Worm (Caenorhabditis elegans) whole organism, L2 larva: ENCODE results near the gene lbp-3.

Source experiments
- ama-1 ChIP-seq: fragments of 150-350 bp; optimal IDR thresholded peaks from 2 replicates; lab custom pipeline; 2018; ENCODE audit warnings: inconsistent platforms
- ceh-16 ChIP-seq: fragments of 150-350 bp; optimal IDR thresholded peaks from 2 replicates; lab custom pipeline; 2014; ENCODE audit warnings: missing biosample characterization, missing genetic modification characterization
- lin-39 ChIP-seq: fragments of 150-350 bp; optimal IDR thresholded peaks from 2 replicates; lab custom pipeline; 2014; ENCODE audit warnings: missing biosample characterization, missing genetic modification reagents, missing genetic modification characterization
- nhr-237 ChIP-seq: fragments of 150-350 bp; optimal IDR thresholded peaks from 2 replicates; lab custom pipeline; 2014; ENCODE audit warnings: missing biosample characterization, missing genetic modification characterization
- snpc-4 ChIP-seq: fragments of 150-350 bp; optimal IDR thresholded peaks from 2 replicates; lab custom pipeline; 2014; ENCODE audit warnings: missing biosample characterization, missing genetic modification characterization
- ztf-1 ChIP-seq: fragments of 200-800 bp; sonication (Bioruptor generic); conservative IDR thresholded peaks from 2 replicates; pipeline ENCODE4 v1.3.6; 2022; ENCODE audit warnings: missing genetic modification characterization, missing compliant biosample characterization

DNA sequence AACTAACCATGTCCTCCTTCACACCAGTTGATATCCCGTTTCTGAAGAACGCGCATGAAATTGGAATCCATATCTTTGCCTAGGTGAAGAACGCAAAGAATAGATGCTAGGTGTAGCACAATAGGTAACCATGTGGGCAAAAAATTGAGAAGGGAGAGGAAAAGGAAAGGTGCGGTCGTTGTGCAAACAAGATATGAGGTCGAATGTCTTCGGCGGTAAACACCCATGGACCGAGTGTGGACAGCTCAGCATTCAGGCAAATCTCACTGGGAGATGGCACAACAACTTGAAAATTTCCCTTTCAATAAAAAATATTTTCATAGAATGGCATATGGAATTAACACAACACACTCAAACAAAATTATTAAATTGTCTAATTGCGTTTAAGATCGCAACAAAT is 47.6 kb upstream of the lbp-3 start, which contains the start of gene F28B4.4:
- no peak for TF ChIP-seq ceh-16 (tag; lab: Kevin White, UChicago)
- TF ChIP-seq ztf-1: no peak
- TF ChIP-seq snpc-4 (tag; lab: Kevin White, UChicago): no peak
- no peak for TF ChIP-seq nhr-237 (tag; lab: Kevin White, UChicago)
- TF ChIP-seq lin-39 (tag; lab: Kevin White, UChicago): no peak
- TF ChIP-seq ama-1: no peak
